Worm (Caenorhabditis elegans) whole organism, mixed stage, embryonic: ENCODE results near the gene slc-36.1.

ENCODE experiments used
- blmp-1 ChIP-seq: fragments of 150-350 bp; optimal IDR thresholded peaks from 2 replicates; lab custom pipeline; 2014; ENCODE audit warnings: missing biosample characterization, missing genetic modification characterization
- ces-1 ChIP-seq: fragments of 150-350 bp; optimal IDR thresholded peaks from 2 replicates; lab custom pipeline; 2014; ENCODE audit warnings: missing biosample characterization, missing genetic modification reagents, missing genetic modification characterization
- drap-1 ChIP-seq: fragments of 200-800 bp; sonication (Bioruptor generic); optimal IDR thresholded peaks from 3 replicates; lab custom pipeline; 2018; ENCODE audit warnings: mild to moderate bottlenecking, missing genetic modification characterization, missing compliant biosample characterization
- elt-3 ChIP-seq: fragments of 150-350 bp; optimal IDR thresholded peaks from 2 replicates; lab custom pipeline; 2014; ENCODE audit warnings: missing biosample characterization, missing genetic modification characterization
- lin-13 ChIP-seq: fragments of 150-350 bp; optimal IDR thresholded peaks from 2 replicates; lab custom pipeline; 2014; ENCODE audit warnings: missing biosample characterization, missing genetic modification characterization
- mls-2 ChIP-seq: sonication (generic microtip); optimal IDR thresholded peaks from 2 replicates; lab custom pipeline; 2016; ENCODE audit warnings: mild to moderate bottlenecking, missing genetic modification characterization, moderate library complexity, missing compliant biosample characterization
- nhr-237 ChIP-seq: fragments of 150-350 bp; optimal IDR thresholded peaks from 2 replicates; lab custom pipeline; 2014; ENCODE audit warnings: missing biosample characterization, missing genetic modification characterization
- nhr-28 ChIP-seq: fragments of 150-350 bp; optimal IDR thresholded peaks from 2 replicates; lab custom pipeline; 2014; ENCODE audit warnings: missing biosample characterization, missing genetic modification characterization
- nhr-76 ChIP-seq: sonication (generic microtip); optimal IDR thresholded peaks from 2 replicates; lab custom pipeline; 2017; ENCODE audit warnings: missing biosample characterization, missing genetic modification characterization
- unc-39 ChIP-seq: fragments of 150-350 bp; optimal IDR thresholded peaks from 2 replicates; lab custom pipeline; 2014; ENCODE audit warnings: missing biosample characterization, missing genetic modification characterization

- no peak for TF ChIP-seq blmp-1 (tag; lab: Kevin White, UChicago)
- no peak for TF ChIP-seq unc-39 (tag; lab: Kevin White, UChicago)
- no peak for TF ChIP-seq nhr-28 (tag; lab: Kevin White, UChicago)
- TF ChIP-seq nhr-237 (tag; lab: Kevin White, UChicago) = no peak
- no peak for TF ChIP-seq mls-2 (tag; lab: Kevin White, UChicago)
- no peak for TF ChIP-seq nhr-76 (tag; lab: Kevin White, UChicago)
- TF ChIP-seq lin-13 = no peak
- no peak for TF ChIP-seq ces-1 (GFP tag; lab: Kevin White, UChicago)
- no peak for TF ChIP-seq drap-1
- no peak for TF ChIP-seq elt-3 (tag; lab: Kevin White, UChicago)
These were observed 40.3 kb upstream of the slc-36.1 start for ce11 chrIII:13267046-13267445.
